Worm (Caenorhabditis elegans) whole organism, L4 larva: ENCODE results near the gene str-77.

Experiments used
- daf-19 ChIP-seq: fragments of 200-800 bp; sonication (Bioruptor generic); conservative IDR thresholded peaks from 2 replicates; pipeline ENCODE4 v1.3.6; 2022; ENCODE audit warnings: missing genetic modification characterization, missing compliant biosample characterization
- lin-13 ChIP-seq: fragments of 150-350 bp; optimal IDR thresholded peaks from 2 replicates; lab custom pipeline; 2014; ENCODE audit warnings: missing biosample characterization, missing genetic modification reagents, missing genetic modification characterization
- nhr-11 ChIP-seq: fragments of 150-350 bp; optimal IDR thresholded peaks from 2 replicates; lab custom pipeline; 2014; ENCODE audit warnings: missing biosample characterization, missing genetic modification characterization
- ztf-11 ChIP-seq: fragments of 150-350 bp; optimal IDR thresholded peaks from 2 replicates; lab custom pipeline; 2014; ENCODE audit warnings: missing biosample characterization, missing genetic modification characterization

DNA sequence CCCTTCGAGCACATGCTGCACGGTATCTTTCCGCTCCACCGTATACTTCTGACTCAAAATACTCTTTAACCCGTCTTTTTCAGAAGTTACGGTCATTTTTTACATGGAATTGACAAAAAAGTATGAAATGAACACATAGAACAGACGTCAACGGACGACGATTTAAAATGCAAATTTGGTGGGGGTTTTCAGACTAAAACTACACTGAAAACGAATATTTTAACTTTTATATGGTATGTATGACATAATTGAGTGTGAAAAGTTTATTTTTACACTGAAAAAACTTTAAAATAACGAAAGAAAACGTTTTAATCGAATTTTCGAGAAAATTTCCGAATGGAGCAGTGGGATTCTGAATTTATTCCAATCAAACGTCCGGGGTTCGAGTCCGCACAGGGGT, 28.2 kb downstream of the str-77 start, which contains the start of gene twk-36:
- TF ChIP-seq ztf-11 (tag; lab: Kevin White, UChicago) (no peak), nhr-11 (tag; lab: Kevin White, UChicago) (no peak), daf-19 (GFP tag; lab: Robert Waterston, UW) (no peak), lin-13 (GFP tag; lab: Kevin White, UChicago) (no peak)
